Worm (Caenorhabditis elegans) whole organism, young adult: Measurements from ENCODE around the gene F07F6.8.
A peak's percentile ranks its signal among the peaks of the same experiment; 100 is the strongest.

ENCODE experiments used
- B0019.2 ChIP-seq: fragments of 200-800 bp; sonication (Bioruptor generic); conservative IDR thresholded peaks from 2 replicates; pipeline ENCODE4 v1.3.6; 2022; ENCODE audit warnings: missing genetic modification reagents, missing genetic modification characterization, missing compliant biosample characterization
- B0336.3 ChIP-seq: fragments of 200-800 bp; sonication (Bioruptor generic); IDR thresholded peaks from 2 replicates; pipeline ENCODE4 v1.3.6; 2022; ENCODE audit warnings: missing genetic modification characterization, missing compliant biosample characterization
- D2030.7 ChIP-seq: fragments of 200-800 bp; sonication (Bioruptor generic); IDR thresholded peaks from 2 replicates; pipeline ENCODE4 v1.3.6; 2022; ENCODE audit warnings: missing genetic modification reagents, missing genetic modification characterization, missing compliant biosample characterization
- F22D6.2 ChIP-seq: sonication (generic microtip); optimal IDR thresholded peaks from 2 replicates; lab custom pipeline; 2016; ENCODE audit warnings: mild to moderate bottlenecking, missing genetic modification characterization, missing compliant biosample characterization
- F23B12.7 ChIP-seq: sonication (generic microtip); optimal IDR thresholded peaks from 2 replicates; lab custom pipeline; 2017; ENCODE audit warnings: missing genetic modification characterization, mild to moderate bottlenecking, missing compliant biosample characterization, antibody characterized with exemption, moderate library complexity; ENCODE audit not compliant: insufficient read depth
- F33H1.4 ChIP-seq: fragments of 200-800 bp; sonication (Bioruptor generic); IDR thresholded peaks from 2 replicates; pipeline ENCODE4 v1.3.6; 2022; ENCODE audit warnings: missing genetic modification reagents, missing genetic modification characterization, missing compliant biosample characterization
- F37B4.10 ChIP-seq: fragments of 200-800 bp; sonication (Bioruptor generic); IDR thresholded peaks from 2 replicates; pipeline ENCODE4 v1.3.6; 2022; ENCODE audit warnings: missing genetic modification characterization, missing compliant biosample characterization
- F52B5.7 ChIP-seq: sonication (generic microtip); optimal IDR thresholded peaks from 2 replicates; lab custom pipeline; 2016; ENCODE audit warnings: mild to moderate bottlenecking, missing genetic modification characterization, missing compliant biosample characterization
- T07F8.4 ChIP-seq: sonication (generic microtip); optimal IDR thresholded peaks from 2 replicates; lab custom pipeline; 2016; ENCODE audit warnings: mild to moderate bottlenecking, missing genetic modification characterization, moderate library complexity, missing compliant biosample characterization
- Y56A3A.18 ChIP-seq: fragments of 200-800 bp; sonication (Bioruptor generic); IDR thresholded peaks from 2 replicates; pipeline ENCODE4 v1.3.6; 2022; ENCODE audit warnings: missing genetic modification reagents, missing genetic modification characterization, missing compliant biosample characterization
- akir-1 ChIP-seq: fragments of 200-800 bp; sonication (Bioruptor generic); optimal IDR thresholded peaks from 2 replicates; lab custom pipeline; 2018; ENCODE audit warnings: mild to moderate bottlenecking, missing genetic modification characterization, moderate library complexity, missing compliant biosample characterization
- attf-3 ChIP-seq: fragments of 200-800 bp; sonication (Bioruptor generic); conservative IDR thresholded peaks from 2 replicates; pipeline ENCODE4 v1.3.6; 2022; ENCODE audit warnings: missing genetic modification reagents, missing genetic modification characterization, missing compliant biosample characterization
- bed-1 ChIP-seq: fragments of 200-800 bp; sonication (Bioruptor generic); IDR thresholded peaks from 2 replicates; pipeline ENCODE4 v1.3.6; 2022; ENCODE audit warnings: missing genetic modification reagents, missing genetic modification characterization, missing compliant biosample characterization
- bed-2 ChIP-seq: fragments of 200-800 bp; sonication (Bioruptor generic); IDR thresholded peaks from 2 replicates; pipeline ENCODE4 v1.3.6; 2022; ENCODE audit warnings: missing genetic modification reagents, missing genetic modification characterization, missing compliant biosample characterization
- cebp-1 ChIP-seq, 2 experiments: fragments of 200-800 bp in 1 of 2; sonication (Bioruptor generic) in 1 of 2; sonication (generic microtip) in 1 of 2; IDR thresholded peaks in 1 of 2; optimal IDR thresholded peaks in 1 of 2; 2 replicates each; pipeline versions ENCODE4 v1.3.6 to Lab custom; 2017 to 2022; ENCODE audit warnings: missing compliant biosample characterization in 2 of 2, missing genetic modification characterization in 2 of 2, mild to moderate bottlenecking in 1 of 2, missing genetic modification reagents in 1 of 2, moderate library complexity in 1 of 2
- ceh-91 ChIP-seq: fragments of 200-800 bp; sonication (Bioruptor generic); IDR thresholded peaks from 2 replicates; pipeline ENCODE4 v1.3.6; 2022; ENCODE audit warnings: missing genetic modification reagents, missing genetic modification characterization, missing compliant biosample characterization
- chd-7 ChIP-seq: sonication (generic microtip); optimal IDR thresholded peaks from 2 replicates; lab custom pipeline; 2016; ENCODE audit warnings: mild to moderate bottlenecking, missing genetic modification characterization, moderate library complexity, missing compliant biosample characterization
- dpl-1 ChIP-seq: fragments of 150-350 bp; optimal IDR thresholded peaks from 2 replicates; lab custom pipeline; 2014; ENCODE audit warnings: missing biosample characterization, missing genetic modification reagents, missing genetic modification characterization
- efl-1 ChIP-seq: fragments of 150-350 bp; optimal IDR thresholded peaks from 2 replicates; lab custom pipeline; 2014; ENCODE audit warnings: missing biosample characterization, missing genetic modification reagents, missing genetic modification characterization
- him-1 ChIP-seq: sonication (generic microtip); optimal IDR thresholded peaks from 2 replicates; lab custom pipeline; 2016; ENCODE audit warnings: missing genotype, missing genetic modification reagents, missing genetic modification characterization, missing compliant biosample characterization
- hlh-26 ChIP-seq: fragments of 200-800 bp; sonication (Bioruptor generic); conservative IDR thresholded peaks from 2 replicates; pipeline ENCODE4 v1.3.6; 2022; ENCODE audit warnings: missing genetic modification reagents, missing genetic modification characterization, missing compliant biosample characterization
- hmg-1.2 ChIP-seq: fragments of 200-800 bp; sonication (Bioruptor generic); IDR thresholded peaks from 2 replicates; pipeline ENCODE4 v1.3.6; 2022; ENCODE audit warnings: missing genetic modification reagents, missing genetic modification characterization, missing compliant biosample characterization
- lin-35 ChIP-seq, 3 experiments: fragments of 150-350 bp in 2 of 3; sonication (generic microtip) in 1 of 3; optimal IDR thresholded peaks; 2 replicates each; lab custom pipeline; 2014 to 2018; ENCODE audit warnings: missing biosample characterization in 3 of 3, missing genetic modification characterization in 3 of 3, missing genetic modification reagents in 3 of 3
- lin-40 ChIP-seq: sonication (generic microtip); optimal IDR thresholded peaks from 2 replicates; lab custom pipeline; 2016; ENCODE audit warnings: missing genetic modification characterization, mild to moderate bottlenecking, missing compliant biosample characterization, missing genotype, missing genetic modification reagents
- lin-54 ChIP-seq: fragments of 200-800 bp; sonication (Bioruptor generic); optimal IDR thresholded peaks from 2 replicates; lab custom pipeline; 2018; ENCODE audit warnings: mild to moderate bottlenecking, missing genetic modification characterization, missing compliant biosample characterization
- lsl-1 ChIP-seq: fragments of 200-800 bp; sonication (Bioruptor generic); optimal IDR thresholded peaks from 2 replicates; lab custom pipeline; 2018; ENCODE audit warnings: mild to moderate bottlenecking, missing genetic modification characterization, moderate library complexity, missing compliant biosample characterization
- madf-6 ChIP-seq: fragments of 200-800 bp; sonication (Bioruptor generic); IDR thresholded peaks from 2 replicates; pipeline ENCODE4 v1.3.6; 2022; ENCODE audit warnings: missing genetic modification reagents, missing genetic modification characterization, missing compliant biosample characterization
- madf-8 ChIP-seq: fragments of 200-800 bp; sonication (Bioruptor generic); conservative IDR thresholded peaks from 2 replicates; pipeline ENCODE4 v1.3.6; 2022; ENCODE audit warnings: missing genetic modification reagents, missing genetic modification characterization, missing compliant biosample characterization
- pha-4 ChIP-seq: fragments of 150-350 bp; sonication (generic microtip); optimal IDR thresholded peaks from 2 replicates; lab custom pipeline; 2014; ENCODE audit warnings: missing biosample characterization, missing genetic modification reagents, missing genetic modification characterization
- sdz-38 ChIP-seq: sonication (generic microtip); optimal IDR thresholded peaks from 2 replicates; lab custom pipeline; 2016; ENCODE audit warnings: missing genotype, missing genetic modification characterization, missing compliant biosample characterization
- sea-2 ChIP-seq: fragments of 200-800 bp; sonication (Bioruptor generic); IDR thresholded peaks from 2 replicates; pipeline ENCODE4 v1.3.6; 2022; ENCODE audit warnings: missing genetic modification characterization, missing compliant biosample characterization
- snpc-1.3 ChIP-seq: sonication (generic microtip); optimal IDR thresholded peaks from 2 replicates; lab custom pipeline; 2017; ENCODE audit warnings: missing genetic modification characterization, mild to moderate bottlenecking, missing compliant biosample characterization, antibody characterized with exemption, moderate library complexity, missing genotype, missing genetic modification reagents; ENCODE audit not compliant: insufficient read depth
- tbp1 ChIP-seq: fragments of 200-800 bp; sonication (Bioruptor generic); optimal IDR thresholded peaks from 2 replicates; lab custom pipeline; 2018; ENCODE audit warnings: mild to moderate bottlenecking, missing genetic modification characterization, missing compliant biosample characterization
- tbx-9 ChIP-seq: sonication (generic microtip); optimal IDR thresholded peaks from 2 replicates; lab custom pipeline; 2016; ENCODE audit warnings: borderline replicate concordance, missing genetic modification characterization, inconsistent platforms, missing compliant biosample characterization
- xnd-1 ChIP-seq: sonication (generic microtip); optimal IDR thresholded peaks from 2 replicates; lab custom pipeline; 2016; ENCODE audit warnings: missing genotype, missing genetic modification reagents, missing genetic modification characterization, missing compliant biosample characterization

Gene F07F6.8

DNA sequence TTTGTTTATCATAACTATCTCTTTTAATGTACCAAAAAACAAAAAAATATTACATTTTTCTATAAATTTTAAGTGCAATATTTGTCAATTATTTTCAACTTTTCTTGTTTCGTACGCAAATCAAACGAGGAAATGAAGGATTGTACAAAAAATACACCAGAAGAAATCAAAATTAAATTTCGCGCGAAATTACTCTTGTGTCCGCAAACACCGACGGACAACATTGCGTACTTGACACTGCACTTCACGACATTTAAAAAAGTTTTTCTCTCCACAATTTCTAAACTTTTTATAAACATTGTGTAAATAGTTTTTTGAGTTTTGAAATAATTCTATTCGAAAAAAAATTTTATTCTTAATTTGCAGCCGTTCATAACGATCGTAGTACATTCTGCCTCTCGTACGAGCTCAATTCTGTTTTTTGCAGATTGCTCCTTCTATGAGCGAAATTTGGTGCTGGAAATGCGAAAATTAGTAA is 48.5 kb upstream of the F07F6.8 start, which contains the start of gene mrps-16 (continued):
- TF ChIP-seq efl-1 (peak; percentile 85), chd-7 (tag; lab: Kevin White, UChicago) (no peak)
- TF ChIP-seq, all 124 proteins: peak for 22

DNA sequence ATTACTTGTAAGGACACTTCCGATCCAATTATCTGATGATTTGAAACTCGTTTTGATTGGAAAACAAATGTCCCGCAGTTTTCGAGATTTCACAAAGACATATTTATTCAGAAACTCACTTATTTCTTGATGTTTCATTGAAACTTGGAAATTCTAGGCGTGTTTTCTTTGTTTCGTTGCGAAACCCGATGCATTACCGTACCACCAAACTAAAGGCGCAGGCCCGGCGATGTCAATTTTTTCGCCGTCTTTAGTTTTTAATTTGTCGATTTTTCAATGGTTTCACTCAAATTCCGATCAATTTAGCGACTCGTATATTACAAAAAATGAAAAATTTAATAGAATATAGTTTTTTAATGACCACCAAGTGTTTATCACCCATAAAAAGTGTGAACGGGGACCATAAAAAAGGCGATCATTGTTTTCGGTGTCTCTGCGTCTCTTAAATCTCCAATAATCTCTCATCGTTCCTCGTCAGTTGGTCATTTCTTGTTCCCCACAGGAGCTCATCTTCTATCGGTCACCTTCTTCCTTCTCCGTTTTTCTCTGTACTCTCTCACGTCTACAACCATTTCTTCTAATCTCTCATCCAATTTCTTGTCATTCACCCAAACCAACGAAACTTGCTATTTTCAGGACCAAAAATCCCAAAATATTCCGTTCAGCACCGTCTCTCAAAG is 40.3 kb upstream of the F07F6.8 start, which contains the start of gene clr-1:
TSS of gene clr-1 (plus strand) at position 630 of the 680 bp plus-strand sequence.
- TF ChIP-seq tbx-9 (no peak), F33H1.4 (GFP tag; lab: Robert Waterston, UW) (peak; percentile 89), dpl-1 (GFP tag; lab: Kevin White, UChicago) (no peak), hmg-1.2 (peak; percentile 49; the same call in 1 of the 2 replicates), efl-1 (peak; percentile 6), lsl-1 (GFP tag; lab: Kevin White, UChicago) (peak; percentile 94), madf-6 (GFP tag; lab: Robert Waterston, UW) (peak; percentile 94), madf-8 (peak; percentile 92), cebp-1 (GFP tag; IDR thresholded peaks at IDR 0.05; lab: Robert Waterston, UW) (no peak), cebp-1 (tag; optimal IDR thresholded peaks at IDR 0.05; lab: Kevin White, UChicago) (no peak), D2030.7 (GFP tag; lab: Robert Waterston, UW) (peak; percentile 28; the same call in 1 of the 2 replicates), xnd-1 (peak; percentile 89), ceh-91 (GFP tag; lab: Robert Waterston, UW) (peak; percentile 79), snpc-1.3 (tag; lab: Kevin White, UChicago) (peak; percentile 24), lin-54 (GFP tag; lab: Kevin White, UChicago) (peak; percentile 9)

DNA sequence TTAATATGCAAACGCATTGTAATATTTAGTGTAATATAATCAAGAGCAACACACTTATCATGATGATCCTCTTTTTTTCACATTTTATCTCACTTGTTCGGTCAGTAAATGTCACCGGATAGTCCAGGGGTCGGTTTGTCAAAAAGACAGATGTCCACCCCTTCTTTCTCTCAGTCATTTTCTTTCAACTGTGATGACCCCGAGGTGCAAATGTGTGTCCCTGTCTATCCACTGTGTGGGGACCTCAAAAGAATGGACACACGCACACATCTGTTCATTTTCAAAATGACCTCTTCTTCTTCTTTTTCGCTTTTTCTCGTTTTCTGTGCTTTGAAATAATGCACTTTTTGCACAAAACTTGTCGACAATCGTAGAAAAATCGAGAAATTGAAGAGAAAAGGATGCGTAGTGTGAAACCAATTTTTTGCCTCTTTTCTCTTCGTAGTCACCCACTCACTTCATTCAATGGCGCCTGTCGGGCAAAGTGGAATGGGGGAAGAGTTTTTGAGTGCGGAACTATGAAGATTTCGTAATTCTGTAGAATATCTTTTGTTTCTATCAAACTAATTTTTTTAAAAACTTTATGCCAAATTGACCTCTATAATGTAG is 38.3 kb upstream of the F07F6.8 start:
- TF ChIP-seq cebp-1 (GFP tag; IDR thresholded peaks at IDR 0.05; lab: Robert Waterston, UW) (no peak), cebp-1 (tag; optimal IDR thresholded peaks at IDR 0.05; lab: Kevin White, UChicago) (peak; percentile 70), lin-40 (tag; lab: Kevin White, UChicago) (no peak), sdz-38 (tag; lab: Kevin White, UChicago) (no peak), B0336.3 (no peak)
- TF ChIP-seq, all 124 proteins: peak for 1

DNA sequence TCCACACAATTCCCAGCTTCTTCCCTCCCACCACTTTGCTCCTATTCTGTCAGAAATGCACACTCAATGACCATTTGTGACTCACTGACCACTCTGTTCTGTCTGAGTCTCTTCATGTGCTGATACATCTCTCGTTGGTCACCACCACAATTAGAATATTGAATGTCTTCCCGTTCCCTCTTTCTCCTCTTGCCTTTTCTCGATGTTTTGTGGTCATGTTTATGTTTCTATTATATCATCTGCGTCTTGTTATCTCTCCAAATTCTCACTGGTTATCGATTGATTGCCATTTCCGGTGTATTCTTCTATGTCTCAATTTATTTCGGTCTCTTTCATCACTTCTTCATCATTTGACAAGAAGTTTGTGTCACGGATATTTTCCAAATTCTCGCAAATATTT is 35.4 kb upstream of the F07F6.8 start:
- TF ChIP-seq T07F8.4 (no peak), ceh-91 (GFP tag; lab: Robert Waterston, UW) (no peak), efl-1 (no peak), F22D6.2 (no peak), tbp1 (GFP tag; lab: Kevin White, UChicago) (no peak), F52B5.7 (tag; lab: Kevin White, UChicago) (no peak), F23B12.7 (tag; lab: Kevin White, UChicago) (no peak), attf-3 (GFP tag; lab: Robert Waterston, UW) (no peak), bed-1 (GFP tag; lab: Robert Waterston, UW) (no peak), bed-2 (GFP tag; lab: Robert Waterston, UW) (no peak), hlh-26 (GFP tag; lab: Robert Waterston, UW) (no peak), B0019.2 (GFP tag; lab: Robert Waterston, UW) (no peak)

DNA sequence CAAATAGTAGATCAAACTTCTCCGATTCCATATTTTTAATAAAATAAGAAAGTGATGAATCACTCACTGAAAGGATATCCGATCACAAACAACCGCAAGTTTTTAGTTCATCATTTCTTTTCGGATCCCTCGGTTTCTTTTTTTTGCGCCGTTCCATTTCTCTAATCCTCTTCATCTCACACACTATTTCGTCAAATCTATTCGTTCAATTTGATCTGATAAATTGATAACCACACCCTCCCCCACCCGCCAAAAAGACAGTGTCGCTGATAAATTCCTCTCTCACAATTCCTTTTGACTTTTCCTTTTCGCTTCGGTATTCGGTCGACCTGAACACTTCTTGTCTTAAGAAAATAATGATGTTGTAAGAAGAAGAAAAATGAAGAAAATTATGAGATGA is 34.0 kb upstream of the F07F6.8 start:
- TF ChIP-seq akir-1 (GFP tag; lab: Kevin White, UChicago) (no peak), Y56A3A.18 (GFP tag; lab: Robert Waterston, UW) (no peak), hmg-1.2 (peak; percentile 87), him-1 (tag; lab: Kevin White, UChicago) (no peak), lin-35 (GFP tag; optimal IDR thresholded peaks at IDR 0.05; lab: Kevin White, UChicago) (no peak), pha-4 (tag; lab: Kevin White, UChicago) (no peak), F37B4.10 (GFP tag; lab: Robert Waterston, UW) (no peak), sea-2 (GFP tag; lab: Robert Waterston, UW) (no peak)
